Fruit fly (Drosophila melanogaster): ENCODE results near the gene Hers.

Gene Hers

DNA sequence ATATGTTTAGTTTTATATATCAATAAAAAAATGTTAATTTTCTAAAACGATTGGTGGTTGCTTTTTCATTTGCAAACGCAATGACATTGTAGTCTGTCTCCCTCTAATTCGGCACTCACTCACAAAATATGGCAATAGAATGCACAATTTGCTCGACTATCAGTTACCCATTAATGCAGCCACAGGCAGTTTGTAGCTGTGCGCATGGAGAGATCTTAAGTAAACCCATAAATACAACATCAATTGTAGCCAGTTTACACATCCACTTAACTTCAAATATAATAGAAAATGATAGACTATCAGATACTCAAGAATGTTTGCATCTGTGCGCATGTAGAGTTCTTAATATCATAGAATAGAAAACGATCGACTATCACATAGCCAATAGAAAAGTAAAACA lies 6.6 kb upstream of the Hers start (continued):
- TF ChIP-seq CG18764 (GFP tag; optimal IDR thresholded peaks at IDR 0.05) (no peak), pfk (GFP tag; optimal IDR thresholded peaks at IDR 0.05) (no peak), CG4730 (GFP tag; IDR thresholded peaks at IDR 0.05) (no peak), CG14860 (GFP tag; IDR thresholded peaks at IDR 0.05; ENCODE audit: partially characterized antibody) (peak; percentile 86), Bgb (GFP tag; IDR thresholded peaks at IDR 0.05; ENCODE audit: partially characterized antibody) (peak; percentile 61), sim (GFP tag; IDR thresholded peaks at IDR 0.05) (no peak), CG7963 (GFP tag; IDR thresholded peaks at IDR 0.05; ENCODE audit: partially characterized antibody) (peak; percentile 55; the same call in 2 of the 3 replicates), fd64A (GFP tag; optimal IDR thresholded peaks at IDR 0.05) (no peak), CG13287 (GFP tag; IDR thresholded peaks at IDR 0.05; ENCODE audit: partially characterized antibody) (peak; percentile 24; the same call in 1 of the 2 replicates), CG4617 (GFP tag; optimal IDR thresholded peaks at IDR 0.05; ENCODE audit: borderline replicate concordance) (no peak), Scr (GFP tag; IDR thresholded peaks at IDR 0.05; ENCODE audit: partially characterized antibody) (peak; percentile 58), CG32532 (GFP tag; IDR thresholded peaks at IDR 0.05) (no peak), CG12942 (GFP tag; optimal IDR thresholded peaks at IDR 0.05) (no peak), CG16813 (GFP tag; IDR thresholded peaks at IDR 0.05; ENCODE audit: partially characterized antibody) (peak; percentile 83), knrl (GFP tag; IDR thresholded peaks at IDR 0.05; ENCODE audit: partially characterized antibody) (peak; percentile 47; the same call in 2 of the 3 replicates), mld (GFP tag; IDR thresholded peaks at IDR 0.05; ENCODE audit: partially characterized antibody) (peak; percentile 69; the same call in 1 of the 3 replicates), ato (GFP tag; IDR thresholded peaks at IDR 0.05; ENCODE audit: partially characterized antibody) (peak; percentile 67; the same call in 1 of the 2 replicates), sna (GFP tag; IDR thresholded peaks at IDR 0.05; ENCODE audit: partially characterized antibody) (peak; percentile 23; the same call in 1 of the 2 replicates), CG34224 (GFP tag; IDR thresholded peaks at IDR 0.05; ENCODE audit: partially characterized antibody) (peak; percentile 13; the same call in 1 of the 3 replicates), sob (GFP tag; IDR thresholded peaks at IDR 0.05) (no peak), Dll (GFP tag; IDR thresholded peaks at IDR 0.05; ENCODE audit: partially characterized antibody) (0 out of 4 replicates have a peak, but pooled peaks have one; percentile 21), inv (GFP tag; IDR thresholded peaks at IDR 0.05; ENCODE audit: partially characterized antibody) (peak; percentile 54; the same call in 1 of the 2 replicates), prd (optimal IDR thresholded peaks at IDR 0.05) (no peak), prd (GFP tag; IDR thresholded peaks at IDR 0.05) (no peak), bbx (GFP tag; IDR thresholded peaks at IDR 0.05; ENCODE audit: partially characterized antibody) (peak; percentile 55; the same call in 1 of the 2 replicates)

DNA sequence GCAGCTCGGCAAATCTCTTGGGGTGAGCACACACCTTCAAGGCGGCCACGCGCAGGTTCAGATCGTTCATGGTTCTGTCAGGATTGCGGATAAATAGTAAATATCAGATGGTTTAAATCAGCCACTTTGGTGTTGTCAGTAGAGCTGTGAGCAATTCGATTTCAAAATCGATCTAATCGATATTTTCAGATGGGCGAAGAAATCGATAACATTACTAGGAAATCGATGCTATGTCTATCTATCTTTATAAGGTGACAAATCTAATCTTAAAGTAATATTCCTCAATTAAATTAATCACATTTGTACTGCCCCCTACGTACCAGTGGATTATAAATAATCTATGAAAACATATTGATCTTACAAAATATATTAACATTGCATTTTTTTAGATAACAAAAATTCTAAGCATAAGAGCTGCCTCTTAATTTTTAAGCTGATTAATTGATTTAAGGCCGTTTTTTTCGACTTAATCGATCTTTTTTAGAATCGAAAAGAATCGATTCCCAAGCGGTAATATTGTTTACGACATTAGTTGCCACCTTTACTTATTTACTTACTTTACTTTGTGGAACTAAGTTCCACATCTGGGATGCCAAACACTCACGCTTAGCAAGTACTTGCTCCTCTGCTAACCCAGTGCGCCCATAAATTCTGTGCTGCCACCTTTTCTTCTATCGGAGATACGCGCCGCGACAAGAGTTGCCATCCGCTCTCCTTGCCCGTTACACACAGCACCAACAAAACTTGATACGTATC lies 379 bp upstream of the Hers start, which contains the start of gene THADA:
Gene THADA (minus strand): TSS at position 136 of the 756 bp plus-strand sequence.
- TF ChIP-seq dysf (GFP tag; IDR thresholded peaks at IDR 0.05) (0 out of 3 replicates have a peak, but pooled peaks have one; percentile 30), CG15073 (GFP tag; optimal IDR thresholded peaks at IDR 0.05) (no peak), slp2 (GFP tag; optimal IDR thresholded peaks at IDR 0.05) (no peak), trh (GFP tag; optimal IDR thresholded peaks at IDR 0.05) (no peak), CG4854 (GFP tag; optimal IDR thresholded peaks at IDR 0.05) (no peak), eve (GFP tag; optimal IDR thresholded peaks at IDR 0.05) (no peak), Oli (tag; optimal IDR thresholded peaks at IDR 0.05) (peak; percentile 23), CG11085 (GFP tag; IDR thresholded peaks at IDR 0.05) (no peak), cg (GFP tag; optimal IDR thresholded peaks at IDR 0.05) (no peak), dimm (GFP tag; IDR thresholded peaks at IDR 0.05) (no peak), emc (GFP tag; optimal IDR thresholded peaks at IDR 0.05) (no peak), Dfd (GFP tag; optimal IDR thresholded peaks at IDR 0.05) (no peak), Six4 (GFP tag; optimal IDR thresholded peaks at IDR 0.05) (peak; percentile 2), CG17359 (tag; optimal IDR thresholded peaks at IDR 0.05) (peak; percentile 44), CG16779 (GFP tag; IDR thresholded peaks at IDR 0.05) (0 out of 2 replicates have a peak, but pooled peaks have one; percentile 7), CG7745 (tag; optimal IDR thresholded peaks at IDR 0.05) (no peak), ap (GFP tag; IDR thresholded peaks at IDR 0.05) (no peak), Myb (GFP tag; optimal IDR thresholded peaks at IDR 0.05) (peak; percentile 76), CG11093 (GFP tag; IDR thresholded peaks at IDR 0.05) (no peak), CG7839 (tag; optimal IDR thresholded peaks at IDR 0.05) (no peak), Hmx (GFP tag; optimal IDR thresholded peaks at IDR 0.05) (no peak), CkIIα-i1 (GFP tag; IDR thresholded peaks at IDR 0.05) (no peak), CG4282 (GFP tag; optimal IDR thresholded peaks at IDR 0.05) (peak; percentile 9), CG6689 (GFP tag; IDR thresholded peaks at IDR 0.05) (peak; percentile 91)
